Fruit fly (Drosophila melanogaster): ENCODE results near the gene Ugt305A1.

dm6 chr3L:4056812-4057211 lies 2.8 kb upstream of the Ugt305A1 start:
- TF ChIP-seq dmrt93B (GFP tag; optimal IDR thresholded peaks at IDR 0.05) (no peak), Myc (optimal IDR thresholded peaks at IDR 0.05) (no peak)

Measured in whole organism, wandering third instar larva.